Fruit fly (Drosophila melanogaster) Kc167 (cell line): Measurements from ENCODE around the gene CG9933.

Experiments used
- Myc ChIP-seq: fragments of >200 bp; optimal IDR thresholded peaks from 2 replicates; lab custom pipeline; 2017; ENCODE audit warnings: missing external identifiers
- Sin3A ChIP-seq: fragments of >200 bp; optimal IDR thresholded peaks from 2 replicates; lab custom pipeline; 2018; ENCODE audit warnings: missing external identifiers

DNA sequence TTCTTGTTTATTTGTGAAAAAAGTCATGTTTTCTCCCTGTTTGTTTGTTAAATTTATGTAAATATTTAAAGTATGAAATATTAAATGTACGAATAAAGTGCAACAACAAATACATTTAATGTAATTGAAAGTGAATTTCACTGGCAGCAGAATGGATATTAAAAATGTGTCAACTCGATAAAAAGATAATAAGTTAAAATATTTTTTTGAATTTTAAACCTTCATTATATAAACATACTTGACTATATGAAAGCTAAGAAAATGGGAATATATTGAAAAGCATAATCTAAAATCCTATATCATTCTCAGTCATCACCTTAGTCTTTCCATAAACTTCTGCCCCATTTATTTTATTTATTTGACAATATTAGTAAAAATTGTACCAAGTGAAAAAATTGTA is 42.6 kb downstream of the CG9933 start, which contains the start of gene Vha68-3:
- TF ChIP-seq Sin3A (lab: Kevin White, UChicago) (no peak), Myc (lab: Kevin White, UChicago) (no peak)
